Worm (Caenorhabditis elegans): Measurements from ENCODE around the gene T04B8.1.
A peak's percentile ranks its signal among the peaks of the same experiment; 100 is the strongest.

T04B8.1 gene

DNA sequence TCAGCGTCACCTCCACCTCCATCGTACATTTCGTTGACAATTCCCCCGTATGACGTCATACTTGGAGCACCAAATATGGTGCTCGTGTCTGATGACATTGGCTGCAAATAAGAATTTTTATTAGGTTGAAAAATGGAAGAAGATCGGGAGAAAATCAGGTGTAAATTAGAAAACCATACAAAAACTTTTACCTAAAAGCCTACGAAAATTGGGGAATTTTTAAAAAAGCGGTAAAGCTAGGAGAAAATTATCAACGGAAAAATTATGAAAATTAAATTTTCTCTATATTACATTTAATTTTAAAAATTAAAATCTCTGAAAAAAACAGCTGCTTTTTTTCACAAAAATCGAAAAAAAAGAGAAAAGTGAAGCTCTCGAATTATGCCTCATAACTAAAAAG, 9.6 kb upstream of the T04B8.1 start, which contains the start of gene T04B8.5:
Gene T04B8.5, minus strand, starts transcription at position 101 of the 400 bp plus-strand sequence.
- TF ChIP-seq F23B12.7 (tag; optimal IDR thresholded peaks at IDR 0.05; ENCODE audit: insufficient read depth) (no peak), nhr-120 (GFP tag; IDR thresholded peaks at IDR 0.05) (no peak), Y53F4B.3 (GFP tag; IDR thresholded peaks at IDR 0.05) (no peak), F37B4.10 (GFP tag; IDR thresholded peaks at IDR 0.05) (no peak), efl-1 (GFP tag; optimal IDR thresholded peaks at IDR 0.05) (no peak), aptf-2 (GFP tag; conservative IDR thresholded peaks at IDR 0.05) (no peak), hlh-26 (GFP tag; conservative IDR thresholded peaks at IDR 0.05) (no peak), ekl-4 (GFP tag; IDR thresholded peaks at IDR 0.05) (no peak)

- TF ChIP-seq F57A8.1 (GFP tag; optimal IDR thresholded peaks at IDR 0.05) (no peak), hmg-1.2 (GFP tag; IDR thresholded peaks at IDR 0.05) (peak; percentile 93), egrh-3 (GFP tag; IDR thresholded peaks at IDR 0.05) (peak; percentile 20; the same call in 1 of the 2 replicates), akir-1 (GFP tag; optimal IDR thresholded peaks at IDR 0.05) (no peak), ztf-26 (tag; optimal IDR thresholded peaks at IDR 0.05) (no peak), ztf-18 (tag; optimal IDR thresholded peaks at IDR 0.05) (no peak), aptf-3 (GFP tag; IDR thresholded peaks at IDR 0.05) (no peak), K12H6.12 (tag; optimal IDR thresholded peaks at IDR 0.05) (peak; percentile 24), sptf-2 (GFP tag; optimal IDR thresholded peaks at IDR 0.05) (no peak), madf-10 (tag; optimal IDR thresholded peaks at IDR 0.05) (no peak), zfh-2 (GFP tag; conservative IDR thresholded peaks at IDR 0.05) (peak; percentile 57; the same call in 1 of the 2 replicates), F33H1.4 (GFP tag; IDR thresholded peaks at IDR 0.05) (no peak), ets-4 (GFP tag; optimal IDR thresholded peaks at IDR 0.05) (no peak)
Measured at ce11 chrII:625926-626325, 8.2 kb upstream of the T04B8.1 start.

ce11 chrII:627205-627604, 6.9 kb upstream of the T04B8.1 start, which contains the start of gene arrd-1:
TSS of gene arrd-1 (plus strand) at chrII:627505.
- TF ChIP-seq lin-35 (GFP tag; optimal IDR thresholded peaks at IDR 0.05) (no peak), aptf-3 (GFP tag; IDR thresholded peaks at IDR 0.05) (no peak), B0336.3 (GFP tag; IDR thresholded peaks at IDR 0.05) (no peak), lin-40 (tag; optimal IDR thresholded peaks at IDR 0.05) (no peak), ccch-3 (GFP tag; optimal IDR thresholded peaks at IDR 0.05) (no peak), attf-6 (GFP tag; IDR thresholded peaks at IDR 0.05) (no peak), hmg-1.2 (GFP tag; IDR thresholded peaks at IDR 0.05) (no peak), tbp1 (GFP tag; optimal IDR thresholded peaks at IDR 0.05) (no peak), snpc-4 (GFP tag; optimal IDR thresholded peaks at IDR 0.05) (no peak), snpc-4 (tag; optimal IDR thresholded peaks at IDR 0.05) (no peak), attf-3 (GFP tag; conservative IDR thresholded peaks at IDR 0.05) (no peak), F57C9.4 (tag; optimal IDR thresholded peaks at IDR 0.05) (no peak), lin-54 (GFP tag; optimal IDR thresholded peaks at IDR 0.05) (no peak), rec-8 (tag; optimal IDR thresholded peaks at IDR 0.05) (no peak), nhr-90 (tag; optimal IDR thresholded peaks at IDR 0.05) (no peak), zfh-2 (GFP tag; conservative IDR thresholded peaks at IDR 0.05) (no peak)

ce11 chrII:627913-628312, 6.2 kb upstream of the T04B8.1 start:
- TF ChIP-seq nhr-179 (tag; optimal IDR thresholded peaks at IDR 0.05) (no peak), mcd-1 (GFP tag; IDR thresholded peaks at IDR 0.05) (no peak), Y95B8A.8 (GFP tag; IDR thresholded peaks at IDR 0.05) (no peak), F23B12.7 (tag; optimal IDR thresholded peaks at IDR 0.05; ENCODE audit: insufficient read depth) (no peak), ets-4 (GFP tag; optimal IDR thresholded peaks at IDR 0.05) (no peak), dox-1 (GFP tag; IDR thresholded peaks at IDR 0.05) (no peak), dpl-1 (GFP tag; optimal IDR thresholded peaks at IDR 0.05) (no peak), gei-17 (GFP tag; optimal IDR thresholded peaks at IDR 0.05) (no peak), lag-1 (GFP tag; IDR thresholded peaks at IDR 0.05) (no peak), mel-28 (tag; optimal IDR thresholded peaks at IDR 0.05; ENCODE audit: borderline replicate concordance) (no peak), nhr-120 (GFP tag; IDR thresholded peaks at IDR 0.05) (no peak)

All from whole organism, young adult.